Worm (Caenorhabditis elegans) whole organism, L3 larva: ENCODE results near the gene dpy-1.

Experiments used
- ama-1 ChIP-seq: fragments of 150-350 bp; optimal IDR thresholded peaks from 2 replicates; lab custom pipeline; 2018
- daf-12 ChIP-seq: fragments of 150-350 bp; optimal IDR thresholded peaks from 2 replicates; lab custom pipeline; 2014; ENCODE audit warnings: missing biosample characterization, missing genetic modification reagents, missing genetic modification characterization
- snpc-4 ChIP-seq: fragments of 150-350 bp; optimal IDR thresholded peaks from 2 replicates; lab custom pipeline; 2014; ENCODE audit warnings: missing biosample characterization, missing genetic modification characterization
- ztf-11 ChIP-seq: fragments of 150-350 bp; optimal IDR thresholded peaks from 2 replicates; lab custom pipeline; 2014; ENCODE audit warnings: missing biosample characterization, missing genetic modification characterization

DNA sequence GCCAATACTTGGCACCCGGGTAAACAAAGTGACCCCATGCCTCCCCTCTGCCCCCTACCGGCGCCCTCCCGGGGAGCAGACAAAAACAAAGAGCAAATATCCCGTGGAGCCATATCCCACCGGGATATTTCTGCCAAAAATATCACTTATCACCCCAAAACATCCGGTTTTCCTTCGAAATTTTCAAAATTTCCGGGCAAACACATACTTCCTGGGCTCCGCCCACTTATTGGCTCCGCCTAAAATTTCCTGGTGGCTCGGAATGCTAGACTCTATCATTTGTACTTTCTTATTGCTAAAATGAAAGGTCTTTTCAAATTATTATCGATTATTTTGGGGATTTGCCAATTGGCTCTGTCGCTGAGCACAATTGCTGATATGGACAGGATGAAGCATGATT, 42.1 kb downstream of the dpy-1 start, which contains the start of gene Y39A3B.1:
- TF ChIP-seq ztf-11 (tag; lab: Kevin White, UChicago) (no peak), daf-12 (tag; lab: Kevin White, UChicago) (no peak), snpc-4 (tag; lab: Kevin White, UChicago) (no peak), ama-1 (lab: Kevin White, UChicago) (no peak)
